Fruit fly (Drosophila melanogaster): ENCODE measurements around the gene Mipp1.

The Mipp1 gene

DNA sequence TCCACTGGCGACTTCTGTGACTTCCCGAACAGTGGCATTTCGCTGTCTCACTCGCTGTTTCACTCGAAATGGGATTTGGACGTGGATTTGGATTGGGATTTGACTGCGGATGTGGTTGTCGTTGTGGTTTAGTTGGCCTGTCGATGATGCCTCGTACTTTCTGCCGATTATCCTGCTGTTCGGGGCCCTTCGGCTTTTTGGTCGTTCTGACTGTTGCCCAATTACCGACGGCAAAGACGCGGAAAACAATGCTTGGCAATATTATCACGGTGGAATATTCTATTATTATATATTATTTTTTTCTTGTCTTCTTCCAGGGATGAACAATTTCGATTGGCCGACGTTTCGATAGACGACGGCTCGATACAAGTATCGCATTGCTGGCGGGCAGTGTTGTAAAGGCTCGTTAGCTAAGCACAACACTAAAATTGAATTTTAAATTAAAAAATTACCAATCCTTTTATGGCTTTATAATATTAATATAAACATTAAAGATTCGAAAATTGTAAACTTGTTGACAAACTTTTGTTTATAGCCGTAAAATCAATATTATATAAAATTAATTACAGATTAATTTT is 42.1 kb upstream of the Mipp1 start, which contains the start of gene Mo25 (continued):
- TF ChIP-seq CG42726 (GFP tag; IDR thresholded peaks at IDR 0.05; ENCODE audit: partially characterized antibody) (peak; percentile 47; the same call in 1 of the 2 replicates), CG9817 (tag; optimal IDR thresholded peaks at IDR 0.05) (peak; percentile 23), CG3847 (GFP tag; IDR thresholded peaks at IDR 0.05) (peak; percentile 71), Myb (GFP tag; optimal IDR thresholded peaks at IDR 0.05) (peak; percentile 46), CG2889 (GFP tag; IDR thresholded peaks at IDR 0.05) (no peak), CoRest (tag; optimal IDR thresholded peaks at IDR 0.05) (peak; percentile 36), sima (GFP tag; optimal IDR thresholded peaks at IDR 0.05) (no peak), Ravus (GFP tag; IDR thresholded peaks at IDR 0.05) (no peak), ato (GFP tag; IDR thresholded peaks at IDR 0.05; ENCODE audit: partially characterized antibody) (peak; percentile 55), ken (GFP tag; IDR thresholded peaks at IDR 0.05) (no peak), CG12104 (GFP tag; optimal IDR thresholded peaks at IDR 0.05) (no peak), Rx (GFP tag; IDR thresholded peaks at IDR 0.05) (no peak), CG3407 (GFP tag; optimal IDR thresholded peaks at IDR 0.05) (no peak), Bdp1 (GFP tag; optimal IDR thresholded peaks at IDR 0.05) (peak; percentile 29), pb (GFP tag; optimal IDR thresholded peaks at IDR 0.05) (no peak), danr (GFP tag; IDR thresholded peaks at IDR 0.05) (no peak), jumu (GFP tag; optimal IDR thresholded peaks at IDR 0.05) (no peak), Asciz (GFP tag; optimal IDR thresholded peaks at IDR 0.05) (peak; percentile 33), C15 (GFP tag; IDR thresholded peaks at IDR 0.05) (no peak), hth (optimal IDR thresholded peaks at IDR 0.05) (no peak), CG12071 (GFP tag; optimal IDR thresholded peaks at IDR 0.05) (no peak), nom (GFP tag; optimal IDR thresholded peaks at IDR 0.05) (peak; percentile 1), CG4854 (GFP tag; optimal IDR thresholded peaks at IDR 0.05) (no peak), CG7357 (GFP tag; IDR thresholded peaks at IDR 0.05) (no peak), disco-r (GFP tag; optimal IDR thresholded peaks at IDR 0.05) (no peak), Lim3 (GFP tag; IDR thresholded peaks at IDR 0.05) (no peak), bsh (GFP tag; optimal IDR thresholded peaks at IDR 0.05) (peak in 1 of 2 experiments; percentile 18), Hr3 (GFP tag; optimal IDR thresholded peaks at IDR 0.05) (peak; percentile 42), Chrac-16 (GFP tag; optimal IDR thresholded peaks at IDR 0.05) (peak; percentile 33), lola (GFP tag; optimal IDR thresholded peaks at IDR 0.05) (no peak), bcd (GFP tag; optimal IDR thresholded peaks at IDR 0.05) (no peak), NC2α (GFP tag; optimal IDR thresholded peaks at IDR 0.05) (no peak), CG10267 (tag; optimal IDR thresholded peaks at IDR 0.05) (peak; percentile 98), yki (optimal IDR thresholded peaks at IDR 0.05) (no peak), hkb (optimal IDR thresholded peaks at IDR 0.05) (no peak), hkb (GFP tag; IDR thresholded peaks at IDR 0.05) (no peak), CG4360 (GFP tag; IDR thresholded peaks at IDR 0.05) (no peak), btn (GFP tag; optimal IDR thresholded peaks at IDR 0.05) (no peak), GATAe (GFP tag; conservative IDR thresholded peaks at IDR 0.05) (no peak), CG14050 (GFP tag; IDR thresholded peaks at IDR 0.05) (no peak), CG15073 (GFP tag; optimal IDR thresholded peaks at IDR 0.05) (no peak), Opbp (GFP tag; IDR thresholded peaks at IDR 0.05; ENCODE audit: partially characterized antibody) (peak; percentile 81), CG6654 (GFP tag; optimal IDR thresholded peaks at IDR 0.05) (no peak), cato (GFP tag; optimal IDR thresholded peaks at IDR 0.05; ENCODE audit: borderline replicate concordance) (no peak), salm (tag; optimal IDR thresholded peaks at IDR 0.05) (no peak), scrt (GFP tag; optimal IDR thresholded peaks at IDR 0.05) (peak; percentile 14), tna (GFP tag; IDR thresholded peaks at IDR 0.05; ENCODE audit: partially characterized antibody) (peak; percentile 55), B-H1 (GFP tag; IDR thresholded peaks at IDR 0.05) (no peak), CG15601 (tag; optimal IDR thresholded peaks at IDR 0.05) (peak; percentile 60), cas (GFP tag; IDR thresholded peaks at IDR 0.05) (no peak), CG6683 (GFP tag; optimal IDR thresholded peaks at IDR 0.05) (no peak)
